Fruit fly (Drosophila melanogaster): ENCODE measurements around the gene tim.

tim gene

DNA sequence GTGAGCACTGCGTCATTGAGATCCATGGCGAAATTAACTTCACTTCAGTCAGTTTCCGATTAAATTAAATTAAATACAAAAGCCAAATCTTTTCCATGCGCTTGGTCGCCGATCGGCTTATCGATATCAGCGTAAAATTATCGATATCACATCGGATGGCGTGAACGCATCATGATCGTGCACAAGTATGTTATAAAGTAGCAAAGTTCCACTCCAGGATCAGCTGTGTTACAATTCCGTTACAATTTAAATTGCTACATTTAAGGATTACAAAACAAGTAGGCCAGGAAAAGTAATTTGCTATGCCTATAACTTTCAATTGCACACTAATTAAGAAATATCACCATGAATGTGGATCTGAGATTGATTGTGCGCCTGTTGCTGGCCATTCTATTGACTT lies 38.0 kb downstream of the tim start, which contains the start of the genes Pif1 and CG31776:
Gene Pif1, minus strand, starts transcription at position 136 of the 400 bp plus-strand sequence.
Gene CG31776, plus strand, starts transcription at position 314 of the 400 bp plus-strand sequence.
- TF ChIP-seq Jra (GFP tag; optimal IDR thresholded peaks at IDR 0.05), result no peak
- TF ChIP-seq Dif (GFP tag; optimal IDR thresholded peaks at IDR 0.05; ENCODE audit: partially characterized antibody), result no peak
- no peak for TF ChIP-seq dmrt93B (GFP tag; optimal IDR thresholded peaks at IDR 0.05)
- TF ChIP-seq GATAd (GFP tag; optimal IDR thresholded peaks at IDR 0.05), result no peak
- no peak for TF ChIP-seq jim (GFP tag; optimal IDR thresholded peaks at IDR 0.05)
- no peak for TF ChIP-seq Rel (GFP tag; optimal IDR thresholded peaks at IDR 0.05)
- no peak for TF ChIP-seq Rel (tag; optimal IDR thresholded peaks at IDR 0.05)
- TF ChIP-seq HLH106 (tag; optimal IDR thresholded peaks at IDR 0.05), result no peak
- no peak for TF ChIP-seq tai (GFP tag; optimal IDR thresholded peaks at IDR 0.05)
- TF ChIP-seq sage (GFP tag; optimal IDR thresholded peaks at IDR 0.05), result no peak
- no peak for TF ChIP-seq Vsx2 (GFP tag; optimal IDR thresholded peaks at IDR 0.05; ENCODE audit: partially characterized antibody)
- TF ChIP-seq brk (GFP tag; optimal IDR thresholded peaks at IDR 0.05), result no peak
- no peak for TF ChIP-seq h (GFP tag; optimal IDR thresholded peaks at IDR 0.05)
- no peak for TF ChIP-seq Myc (optimal IDR thresholded peaks at IDR 0.05)
- TF ChIP-seq Hr78 (GFP tag; optimal IDR thresholded peaks at IDR 0.05), result no peak
- TF ChIP-seq dsf (GFP tag; optimal IDR thresholded peaks at IDR 0.05; ENCODE audit: borderline replicate concordance), result no peak
- no peak for TF ChIP-seq N (GFP tag; optimal IDR thresholded peaks at IDR 0.05)
- TF ChIP-seq fru (GFP tag; optimal IDR thresholded peaks at IDR 0.05), result no peak

DNA sequence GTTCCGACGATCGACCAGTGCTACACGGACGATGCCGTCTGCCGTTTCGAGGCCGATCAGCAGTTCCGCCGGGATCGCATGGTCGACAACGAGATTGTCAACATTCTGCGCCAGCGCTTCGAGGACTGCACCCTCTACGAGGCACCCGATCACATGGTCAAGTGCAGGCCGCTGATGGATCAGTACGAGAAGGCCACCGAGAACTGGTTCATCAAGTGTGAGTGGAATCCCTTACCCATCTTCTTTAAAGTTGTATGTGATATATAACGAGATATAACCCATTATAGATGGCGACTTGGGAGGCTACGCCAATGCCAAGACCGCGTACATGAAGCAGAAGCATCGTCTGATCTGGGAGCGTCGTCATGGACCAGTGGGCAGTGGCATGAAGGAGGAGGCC lies 41.1 kb downstream of the tim start:
- no peak for TF ChIP-seq Mio (GFP tag; optimal IDR thresholded peaks at IDR 0.05)
- no peak for TF ChIP-seq jim (GFP tag; optimal IDR thresholded peaks at IDR 0.05)
- no peak for TF ChIP-seq usp (GFP tag; optimal IDR thresholded peaks at IDR 0.05)
- no peak for TF ChIP-seq OdsH (GFP tag; optimal IDR thresholded peaks at IDR 0.05)
- no peak for TF ChIP-seq dl (GFP tag; optimal IDR thresholded peaks at IDR 0.05; ENCODE audit: insufficient read depth in 1 of 2, partially characterized antibody in 2 of 2)
- no peak for TF ChIP-seq Jra (GFP tag; optimal IDR thresholded peaks at IDR 0.05)
- TF ChIP-seq Hnf4 (GFP tag; optimal IDR thresholded peaks at IDR 0.05), result no peak
- no peak for TF ChIP-seq lola (GFP tag; optimal IDR thresholded peaks at IDR 0.05)

DNA sequence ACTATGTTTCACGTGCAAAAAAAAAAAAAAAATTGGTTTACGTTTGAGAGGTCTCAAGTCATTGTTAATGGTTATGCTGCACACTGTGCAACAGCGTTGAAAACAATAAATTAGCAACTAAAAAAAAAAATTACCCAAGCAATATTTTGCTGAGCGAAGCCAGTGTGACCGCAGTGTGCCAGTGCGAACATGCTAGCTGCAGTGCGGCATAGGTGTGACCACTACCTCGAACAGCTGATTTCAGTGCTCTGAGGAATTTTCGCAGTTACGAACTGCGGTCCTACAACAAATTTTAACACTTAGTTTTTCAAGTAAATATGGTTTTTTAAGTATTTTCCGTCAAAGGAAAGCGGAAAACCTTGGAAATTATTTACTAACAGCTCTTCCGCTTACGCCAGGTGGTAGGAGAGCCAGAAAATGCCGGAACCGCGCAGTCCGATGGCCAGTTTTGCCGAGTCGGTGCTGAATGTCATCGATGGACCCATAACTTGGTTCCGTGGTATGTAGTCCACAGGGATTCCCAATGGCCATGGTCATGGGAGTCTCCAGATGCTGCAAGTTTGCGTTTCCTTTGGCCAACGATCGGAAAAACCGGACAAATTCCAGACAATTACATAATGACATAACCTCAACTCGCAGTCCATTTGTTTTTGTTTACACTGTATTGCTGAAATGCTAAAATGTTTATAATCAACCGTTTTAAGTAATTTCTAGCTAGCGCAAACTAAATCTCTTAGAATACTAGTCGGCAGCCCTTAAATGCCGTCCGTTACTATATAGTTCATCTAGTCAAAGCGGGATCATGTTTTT lies 41.8 kb downstream of the tim start, which contains the start of the genes msl-2 and ND-PDSW:
Gene msl-2, minus strand, starts transcription at position 195 of the 810 bp plus-strand sequence.
Gene ND-PDSW, plus strand, starts transcription at position 240 of the 810 bp plus-strand sequence.
- no peak for TF ChIP-seq foxo (GFP tag; optimal IDR thresholded peaks at IDR 0.05)
- TF ChIP-seq Rel (GFP tag; optimal IDR thresholded peaks at IDR 0.05), result no peak
- peak; percentile 18 for TF ChIP-seq Rel (tag; optimal IDR thresholded peaks at IDR 0.05)

dm6 chr2L:3465426-3465825 lies 42.5 kb downstream of the tim start:
- TF ChIP-seq psq (GFP tag; optimal IDR thresholded peaks at IDR 0.05) (no peak), ey (GFP tag; optimal IDR thresholded peaks at IDR 0.05) (no peak)

dm6 chr2L:3461760-3462159 lies 46.2 kb downstream of the tim start, which contains the start of gene CG3246:
Gene CG3246, minus strand, starts transcription at chr2L:3461952.
- TF ChIP-seq Sp1 (GFP tag; optimal IDR thresholded peaks at IDR 0.05) (no peak), Hr83 (GFP tag; optimal IDR thresholded peaks at IDR 0.05; ENCODE audit: poor library complexity, severe bottlenecking) (no peak), dsf (GFP tag; optimal IDR thresholded peaks at IDR 0.05; ENCODE audit: borderline replicate concordance) (no peak), psq (GFP tag; optimal IDR thresholded peaks at IDR 0.05) (no peak), tai (GFP tag; optimal IDR thresholded peaks at IDR 0.05) (no peak), pan (optimal IDR thresholded peaks at IDR 0.05) (no peak), brk (GFP tag; optimal IDR thresholded peaks at IDR 0.05) (no peak), foxo (GFP tag; optimal IDR thresholded peaks at IDR 0.05) (no peak), Vsx2 (GFP tag; optimal IDR thresholded peaks at IDR 0.05; ENCODE audit: partially characterized antibody) (no peak), HLH106 (tag; optimal IDR thresholded peaks at IDR 0.05) (no peak), rgr (GFP tag; optimal IDR thresholded peaks at IDR 0.05) (no peak), Hr78 (GFP tag; optimal IDR thresholded peaks at IDR 0.05) (no peak), sage (GFP tag; optimal IDR thresholded peaks at IDR 0.05) (no peak)
